Fruit fly (Drosophila melanogaster) whole organism, wandering third instar larva: ENCODE measurements around the gene soti.
A peak's percentile ranks its signal among the peaks of the same experiment; 100 is the strongest.

Experiments used
- Abd-B ChIP-seq: fragments of >200 bp; optimal IDR thresholded peaks from 2 replicates; lab custom pipeline; 2017; ENCODE audit warnings: missing biosample characterization, missing genetic modification characterization
- CG32264 ChIP-seq: fragments of 200-800 bp; sonication (Bioruptor generic); optimal IDR thresholded peaks from 2 replicates; lab custom pipeline; 2016; ENCODE audit warnings: missing biosample characterization, missing genetic modification characterization
- CG9705 ChIP-seq: fragments of 200-800 bp; sonication (Bioruptor generic); optimal IDR thresholded peaks from 2 replicates; lab custom pipeline; 2018; ENCODE audit warnings: missing biosample characterization, mild to moderate bottlenecking, missing genetic modification characterization
- CrebA ChIP-seq: fragments of 200-800 bp; sonication (Bioruptor generic); optimal IDR thresholded peaks from 2 replicates; lab custom pipeline; 2016; ENCODE audit warnings: missing biosample characterization, mild to moderate bottlenecking, missing genetic modification characterization, borderline replicate concordance
- Dfd ChIP-seq: fragments of >200 bp; optimal IDR thresholded peaks from 2 replicates; lab custom pipeline; 2017; ENCODE audit warnings: missing biosample characterization, missing genetic modification characterization
- Dif ChIP-seq: fragments of 200-275, 200-300 bp; sonication (Bioruptor generic); optimal IDR thresholded peaks from 2 replicates; lab custom pipeline; 2018; ENCODE audit warnings: missing biosample characterization, missing genetic modification characterization; ENCODE audit not compliant: partially characterized antibody
- GATAd ChIP-seq: sonication (Bioruptor generic); optimal IDR thresholded peaks from 2 replicates; lab custom pipeline; 2016; ENCODE audit warnings: missing biosample characterization, missing genetic modification characterization
- HLH106 ChIP-seq: fragments of 200-800 bp; optimal IDR thresholded peaks from 3 replicates; lab custom pipeline; 2019; ENCODE audit warnings: missing biosample characterization, mild to moderate bottlenecking, missing genetic modification characterization, moderate library complexity
- Hnf4 ChIP-seq: fragments of 200-800 bp; sonication (Bioruptor generic); optimal IDR thresholded peaks from 2 replicates; lab custom pipeline; 2016; ENCODE audit warnings: missing biosample characterization, mild to moderate bottlenecking, missing genetic modification characterization
- Hr78 ChIP-seq: fragments of >200 bp; optimal IDR thresholded peaks from 2 replicates; lab custom pipeline; 2017; ENCODE audit warnings: missing biosample characterization, missing genetic modification characterization
- Hr83 ChIP-seq: fragments of 200-300 bp; sonication (Bioruptor generic); optimal IDR thresholded peaks from 2 replicates; lab custom pipeline; 2016; ENCODE audit warnings: missing biosample characterization, mild to moderate bottlenecking, missing genetic modification characterization, moderate library complexity; ENCODE audit not compliant: poor library complexity, severe bottlenecking
- Jra ChIP-seq: sonication (Bioruptor generic); optimal IDR thresholded peaks from 2 replicates; lab custom pipeline; 2016; ENCODE audit warnings: missing biosample characterization, missing genetic modification characterization
- Mio ChIP-seq: sonication (Bioruptor generic); optimal IDR thresholded peaks from 2 replicates; lab custom pipeline; 2016; ENCODE audit warnings: missing biosample characterization, missing genetic modification characterization
- Myc ChIP-seq: fragments of >200 bp; optimal IDR thresholded peaks from 2 replicates; lab custom pipeline; 2017
- N ChIP-seq: fragments of >200 bp; optimal IDR thresholded peaks from 2 replicates; lab custom pipeline; 2018; ENCODE audit warnings: missing biosample characterization, missing external identifiers, missing genetic modification characterization
- OdsH ChIP-seq: fragments of 200-800 bp; sonication (Bioruptor generic); optimal IDR thresholded peaks from 2 replicates; lab custom pipeline; 2016; ENCODE audit warnings: missing biosample characterization, mild to moderate bottlenecking, missing genetic modification characterization
- Rel ChIP-seq, 2 experiments: fragments of 200-800 bp; sonication (Bioruptor generic) in 1 of 2; optimal IDR thresholded peaks; 2 replicates in 1 of 2; 3 replicates in 1 of 2; lab custom pipeline; 2016 to 2019; ENCODE audit warnings: mild to moderate bottlenecking in 2 of 2, missing biosample characterization in 2 of 2, missing genetic modification characterization in 2 of 2, moderate library complexity in 1 of 2
- Sp1 ChIP-seq: fragments of 200-800 bp; sonication (Bioruptor generic); optimal IDR thresholded peaks from 3 replicates; lab custom pipeline; 2019; ENCODE audit warnings: missing biosample characterization, mild to moderate bottlenecking, missing genetic modification characterization, moderate library complexity
- Vsx2 ChIP-seq: fragments of 200-300, 225-300 bp; sonication (Bioruptor generic); optimal IDR thresholded peaks from 2 replicates; lab custom pipeline; 2018; ENCODE audit warnings: missing biosample characterization, missing genetic modification characterization; ENCODE audit not compliant: partially characterized antibody
- br ChIP-seq: fragments of 200-800 bp; sonication (Bioruptor generic); optimal IDR thresholded peaks from 2 replicates; lab custom pipeline; 2016; ENCODE audit warnings: missing biosample characterization, missing genetic modification characterization
- brk ChIP-seq: fragments of 200-800 bp; sonication (Bioruptor generic); optimal IDR thresholded peaks from 2 replicates; lab custom pipeline; 2016; ENCODE audit warnings: missing biosample characterization, mild to moderate bottlenecking, missing genetic modification characterization
- dl ChIP-seq, 2 experiments: fragments of 175-275, 200-275 bp in 1 of 2; fragments of 200-275 bp in 1 of 2; sonication (Bioruptor generic); optimal IDR thresholded peaks; lab custom pipeline; 2018; ENCODE audit warnings: mild to moderate bottlenecking in 2 of 2, missing biosample characterization in 2 of 2, missing genetic modification characterization in 2 of 2, moderate library complexity in 2 of 2; ENCODE audit not compliant: partially characterized antibody in 2 of 2, insufficient read depth in 1 of 2
- dmrt93B ChIP-seq: fragments of 200-800 bp; sonication (Bioruptor generic); optimal IDR thresholded peaks from 2 replicates; lab custom pipeline; 2018; ENCODE audit warnings: missing biosample characterization, mild to moderate bottlenecking, missing genetic modification characterization
- dsf ChIP-seq: sonication (Bioruptor generic); optimal IDR thresholded peaks from 2 replicates; lab custom pipeline; 2016; ENCODE audit warnings: missing biosample characterization, missing genetic modification characterization, borderline replicate concordance
- ey ChIP-seq: fragments of 200-800 bp; sonication (Bioruptor generic); optimal IDR thresholded peaks from 2 replicates; lab custom pipeline; 2016; ENCODE audit warnings: missing biosample characterization, missing genetic modification characterization
- foxo ChIP-seq, 2 experiments: fragments of 200-800 bp; sonication (Bioruptor generic); optimal IDR thresholded peaks; 2 replicates in 1 of 2; 3 replicates in 1 of 2; lab custom pipeline; 2016 to 2017; ENCODE audit warnings: missing biosample characterization in 2 of 2, missing genetic modification characterization in 2 of 2
- fru ChIP-seq: fragments of 200-800 bp; sonication (Bioruptor generic); optimal IDR thresholded peaks from 3 replicates; lab custom pipeline; 2016; ENCODE audit warnings: missing biosample characterization, mild to moderate bottlenecking, missing genetic modification characterization
- h ChIP-seq: fragments of 200-800 bp; sonication (Bioruptor generic); optimal IDR thresholded peaks from 3 replicates; lab custom pipeline; 2016; ENCODE audit warnings: missing biosample characterization, mild to moderate bottlenecking, missing genetic modification characterization
- jim ChIP-seq: fragments of 175-275, 200-325 bp; sonication (Bioruptor generic); optimal IDR thresholded peaks from 2 replicates; lab custom pipeline; 2016; ENCODE audit warnings: missing biosample characterization, mild to moderate bottlenecking, missing genetic modification characterization
- lola ChIP-seq: fragments of >200 bp; optimal IDR thresholded peaks from 2 replicates; lab custom pipeline; 2017; ENCODE audit warnings: missing biosample characterization, missing genetic modification characterization
- pan ChIP-seq: fragments of >200 bp; optimal IDR thresholded peaks from 2 replicates; lab custom pipeline; 2017
- psq ChIP-seq: fragments of 200-800 bp; sonication (Bioruptor generic); optimal IDR thresholded peaks from 3 replicates; lab custom pipeline; 2017; ENCODE audit warnings: missing biosample characterization, mild to moderate bottlenecking, missing genetic modification characterization, moderate library complexity
- rgr ChIP-seq: fragments of 200-800 bp; sonication (Bioruptor generic); optimal IDR thresholded peaks from 3 replicates; lab custom pipeline; 2016; ENCODE audit warnings: missing biosample characterization, mild to moderate bottlenecking, missing genetic modification characterization
- sage ChIP-seq: fragments of 200-800 bp; sonication (Bioruptor generic); optimal IDR thresholded peaks from 2 replicates; lab custom pipeline; 2016; ENCODE audit warnings: missing biosample characterization, mild to moderate bottlenecking, missing genetic modification characterization
- sv ChIP-seq: fragments of 200-800 bp; sonication (Bioruptor generic); optimal IDR thresholded peaks from 3 replicates; lab custom pipeline; 2016; ENCODE audit warnings: missing biosample characterization, missing genetic modification characterization
- tai ChIP-seq: sonication (Bioruptor generic); optimal IDR thresholded peaks from 2 replicates; lab custom pipeline; 2016; ENCODE audit warnings: missing biosample characterization, missing genetic modification characterization
- usp ChIP-seq: fragments of >200 bp; optimal IDR thresholded peaks from 2 replicates; lab custom pipeline; 2017; ENCODE audit warnings: missing biosample characterization, missing genetic modification characterization
- woc ChIP-seq: sonication (Bioruptor generic); optimal IDR thresholded peaks from 2 replicates; lab custom pipeline; 2016; ENCODE audit warnings: missing biosample characterization, mild to moderate bottlenecking, missing genetic modification characterization

Gene soti

DNA sequence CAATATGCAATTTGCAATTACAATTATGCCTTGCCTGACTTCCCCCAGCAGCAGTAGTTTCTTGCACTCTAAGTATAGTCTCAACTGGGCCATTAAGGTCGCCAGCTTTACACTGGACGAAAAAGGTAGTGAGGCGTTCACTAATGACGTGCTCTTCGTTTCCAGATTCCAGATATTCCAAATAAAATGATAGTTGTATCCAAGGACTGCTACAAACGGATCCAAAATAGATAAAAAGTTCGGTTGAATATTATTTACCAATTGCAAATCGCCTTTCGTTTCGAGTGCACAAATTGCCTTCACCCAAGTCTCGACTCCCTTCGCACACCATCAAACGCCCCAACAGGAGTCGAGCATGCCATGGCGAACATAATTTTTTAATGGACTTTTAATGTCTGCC, 9.0 kb upstream of the soti start:
- TF ChIP-seq OdsH (no peak), h (GFP tag; lab: Kevin White, UChicago) (peak; percentile 9)

DNA sequence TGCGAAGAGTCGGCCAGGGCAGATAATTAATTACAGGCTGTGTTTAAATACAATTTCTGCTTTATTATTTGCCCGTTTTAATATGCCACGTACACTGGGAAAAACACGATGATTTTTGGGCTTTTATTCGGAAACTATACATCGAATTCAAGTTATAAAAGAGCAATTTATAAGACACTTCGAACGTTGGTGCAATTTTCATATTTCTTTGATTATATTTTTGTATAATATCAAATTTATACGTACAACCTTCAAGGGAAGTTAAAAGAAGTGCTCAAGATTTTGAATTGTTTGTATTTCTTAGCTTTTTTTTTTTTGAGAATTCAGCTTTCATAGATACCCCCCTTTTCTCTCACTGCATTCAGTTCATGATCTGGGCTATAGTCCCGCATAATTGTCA, 7.8 kb upstream of the soti start:
- TF ChIP-seq h (GFP tag; lab: Kevin White, UChicago) (peak; percentile 39), jim (GFP tag; lab: Kevin White, UChicago) (no peak), woc (no peak), HLH106 (tag; lab: Kevin White, UChicago) (peak; percentile 21), foxo (GFP tag; optimal IDR thresholded peaks at IDR 0.05; lab: Kevin White, UChicago) (peak in 1 of 2 experiments; percentile 8), OdsH (peak; percentile 21), ey (peak; percentile 5)

DNA sequence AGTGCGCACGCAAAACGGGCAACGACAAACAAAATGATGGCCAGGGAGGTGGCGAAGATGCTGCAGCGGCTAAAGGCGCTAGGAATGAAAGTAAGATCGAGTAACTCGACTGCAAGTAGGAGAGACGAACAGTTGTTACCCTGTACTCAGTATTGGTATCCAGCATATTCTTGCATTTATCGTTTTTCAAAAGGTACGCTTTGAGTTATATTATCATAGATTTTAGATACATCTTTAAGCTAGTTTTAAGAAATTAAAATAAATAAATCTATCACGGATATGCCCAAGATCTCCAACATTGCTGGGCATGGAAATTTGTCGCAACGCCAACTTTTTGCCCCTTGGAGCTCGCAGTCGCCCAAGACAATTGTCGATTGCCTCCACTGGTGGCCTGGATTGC, 6.3 kb upstream of the soti start:
- TF ChIP-seq Rel (GFP tag; optimal IDR thresholded peaks at IDR 0.05; lab: Kevin White, UChicago) (no peak), Rel (tag; optimal IDR thresholded peaks at IDR 0.05; lab: Kevin White, UChicago) (no peak), tai (GFP tag; lab: Kevin White, UChicago) (peak; percentile 18), ey (peak; percentile 59), Mio (GFP tag; lab: Kevin White, UChicago) (no peak), woc (peak; percentile 56), foxo (GFP tag; optimal IDR thresholded peaks at IDR 0.05; lab: Kevin White, UChicago) (peak in 1 of 2 experiments; percentile 70), dmrt93B (GFP tag; lab: Kevin White, UChicago) (peak; percentile 43), Jra (GFP tag; lab: Kevin White, UChicago) (no peak), Hnf4 (peak; percentile 51), HLH106 (tag; lab: Kevin White, UChicago) (peak; percentile 64), brk (peak; percentile 35), br (GFP tag; lab: Kevin White, UChicago) (peak; percentile 51), Sp1 (GFP tag; lab: Kevin White, UChicago) (peak; percentile 67), Dfd (GFP tag; lab: Kevin White, UChicago) (no peak), rgr (GFP tag; lab: Kevin White, UChicago) (peak; percentile 71), psq (GFP tag; lab: Kevin White, UChicago) (peak; percentile 44), fru (peak; percentile 69), h (GFP tag; lab: Kevin White, UChicago) (peak; percentile 69), OdsH (peak; percentile 62)

DNA sequence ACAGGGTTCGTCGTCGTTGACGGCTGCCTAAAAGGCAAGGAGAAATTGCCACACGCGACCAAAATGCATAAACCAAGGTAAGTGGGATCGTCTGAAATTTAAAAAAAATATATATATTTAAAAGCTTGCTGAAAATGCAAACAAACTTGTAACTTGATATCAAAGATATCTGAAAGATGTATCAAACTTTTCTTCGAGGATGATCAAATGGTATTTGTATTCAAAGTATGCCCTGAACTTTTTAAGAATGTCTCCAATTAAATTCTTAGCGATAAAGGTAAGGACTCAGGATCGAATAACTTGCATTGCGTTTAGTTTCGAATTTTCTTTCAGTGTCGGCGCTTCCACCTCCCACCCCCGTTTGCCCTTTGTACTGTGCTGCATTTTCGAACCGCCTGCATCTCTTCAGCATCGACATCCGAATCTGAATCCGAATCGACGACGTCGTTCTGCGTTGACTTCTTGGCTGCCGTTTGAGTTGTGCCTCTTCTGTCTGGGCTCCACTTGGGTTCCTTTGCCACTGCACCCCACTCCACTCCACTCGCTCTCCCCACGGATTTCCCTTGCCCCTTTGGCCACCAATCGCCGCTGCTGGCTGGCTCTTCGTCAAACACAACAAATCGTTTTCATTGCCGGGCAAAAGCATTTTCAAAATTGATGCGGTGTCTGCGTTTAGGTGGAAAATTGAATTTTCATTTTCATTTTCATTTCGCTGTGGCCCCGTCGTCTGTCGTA, 4.8 kb upstream of the soti start:
- TF ChIP-seq Rel (GFP tag; optimal IDR thresholded peaks at IDR 0.05; lab: Kevin White, UChicago), result no peak
- TF ChIP-seq Rel (tag; optimal IDR thresholded peaks at IDR 0.05; lab: Kevin White, UChicago), result no peak
- TF ChIP-seq fru, result peak; percentile 46
- peak; percentile 5 for TF ChIP-seq dmrt93B (GFP tag; lab: Kevin White, UChicago)
- no peak for TF ChIP-seq CrebA (GFP tag; lab: Kevin White, UChicago)
- TF ChIP-seq jim (GFP tag; lab: Kevin White, UChicago), result no peak
- TF ChIP-seq sv (GFP tag; lab: Kevin White, UChicago), result no peak
- TF ChIP-seq usp (GFP tag; lab: Kevin White, UChicago), result no peak
- TF ChIP-seq psq (GFP tag; lab: Kevin White, UChicago), result peak; percentile 30
- no peak for TF ChIP-seq Myc (lab: Kevin White, UChicago)
- TF ChIP-seq GATAd, result no peak
- no peak for TF ChIP-seq Hr83
- no peak for TF ChIP-seq Dfd (GFP tag; lab: Kevin White, UChicago)
- peak; percentile 11 for TF ChIP-seq ey
- peak; percentile 14 for TF ChIP-seq OdsH
- no peak for TF ChIP-seq pan (lab: Kevin White, UChicago)
- no peak for TF ChIP-seq Mio (GFP tag; lab: Kevin White, UChicago)
- TF ChIP-seq Dif (GFP tag; lab: Kevin White, UChicago), result no peak
- TF ChIP-seq h (GFP tag; lab: Kevin White, UChicago), result no peak
- no peak for TF ChIP-seq br (GFP tag; lab: Kevin White, UChicago)
- peak in 1 of 2 experiments; percentile 55 for TF ChIP-seq foxo (GFP tag; optimal IDR thresholded peaks at IDR 0.05; lab: Kevin White, UChicago)
- no peak for TF ChIP-seq tai (GFP tag; lab: Kevin White, UChicago)
- TF ChIP-seq woc, result peak; percentile 22
- no peak for TF ChIP-seq Abd-B (GFP tag; lab: Kevin White, UChicago)
- peak; percentile 32 for TF ChIP-seq Sp1 (GFP tag; lab: Kevin White, UChicago)
- no peak for TF ChIP-seq dl (GFP tag; optimal IDR thresholded peaks at IDR 0.05; lab: Kevin White, UChicago; ENCODE audit: insufficient read depth in 1 of 2, partially characterized antibody in 2 of 2)
- no peak for TF ChIP-seq N (GFP tag; lab: Kevin White, UChicago)
- TF ChIP-seq CG32264 (GFP tag; lab: Kevin White, UChicago), result no peak
- TF ChIP-seq rgr (GFP tag; lab: Kevin White, UChicago), result no peak
- no peak for TF ChIP-seq Hr78 (GFP tag; lab: Kevin White, UChicago)
- TF ChIP-seq Vsx2, result no peak
- TF ChIP-seq Jra (GFP tag; lab: Kevin White, UChicago), result no peak
- TF ChIP-seq brk, result no peak
- TF ChIP-seq CG9705 (GFP tag; lab: Kevin White, UChicago), result no peak
- TF ChIP-seq lola (GFP tag; lab: Kevin White, UChicago), result no peak
- TF ChIP-seq dsf, result no peak
- TF ChIP-seq sage (GFP tag; lab: Kevin White, UChicago), result no peak
- peak; percentile 37 for TF ChIP-seq HLH106 (tag; lab: Kevin White, UChicago)
- no peak for TF ChIP-seq Hnf4
